Fruit fly (Drosophila melanogaster) whole organism, adult: ENCODE results near the gene CG2604.

Experiments
- Clk ChIP-seq: fragments of 200-800 bp; sonication (Bioruptor generic); optimal IDR thresholded peaks from 2 replicates; lab custom pipeline; 2017; ENCODE audit warnings: missing biosample characterization, missing genetic modification characterization
- Hr96 ChIP-seq: fragments of 200-800 bp; sonication (Bioruptor generic); optimal IDR thresholded peaks from 2 replicates; lab custom pipeline; 2016; ENCODE audit warnings: missing biosample characterization, missing genetic modification characterization
- Mnt ChIP-seq: fragments of 200-800 bp; sonication (Bioruptor generic); optimal IDR thresholded peaks from 2 replicates; lab custom pipeline; 2016; ENCODE audit warnings: missing biosample characterization, mild to moderate bottlenecking, missing genetic modification characterization
- cic ChIP-seq: fragments of 200-800 bp; sonication (Bioruptor generic); optimal IDR thresholded peaks from 2 replicates; lab custom pipeline; 2017; ENCODE audit warnings: missing biosample characterization, mild to moderate bottlenecking, missing genetic modification characterization, moderate library complexity
- kay ChIP-seq: fragments of 200-800 bp; sonication (Bioruptor generic); peaks from one replicate; lab custom pipeline; 2016; ENCODE audit warnings: missing biosample characterization, missing genetic modification characterization, borderline replicate concordance
- ovo ChIP-seq: fragments of 200-800 bp; sonication (Bioruptor generic); optimal IDR thresholded peaks from 2 replicates; lab custom pipeline; 2016; ENCODE audit warnings: missing biosample characterization, missing genetic modification characterization
- tj ChIP-seq: fragments of 200-800 bp; sonication (Bioruptor generic); optimal IDR thresholded peaks from 3 replicates; lab custom pipeline; 2017; ENCODE audit warnings: missing biosample characterization, mild to moderate bottlenecking, missing genetic modification characterization, moderate library complexity
- toe ChIP-seq: fragments of 200-800 bp; sonication (Bioruptor generic); optimal IDR thresholded peaks from 2 replicates; lab custom pipeline; 2016; ENCODE audit warnings: missing biosample characterization, missing genetic modification characterization

DNA sequence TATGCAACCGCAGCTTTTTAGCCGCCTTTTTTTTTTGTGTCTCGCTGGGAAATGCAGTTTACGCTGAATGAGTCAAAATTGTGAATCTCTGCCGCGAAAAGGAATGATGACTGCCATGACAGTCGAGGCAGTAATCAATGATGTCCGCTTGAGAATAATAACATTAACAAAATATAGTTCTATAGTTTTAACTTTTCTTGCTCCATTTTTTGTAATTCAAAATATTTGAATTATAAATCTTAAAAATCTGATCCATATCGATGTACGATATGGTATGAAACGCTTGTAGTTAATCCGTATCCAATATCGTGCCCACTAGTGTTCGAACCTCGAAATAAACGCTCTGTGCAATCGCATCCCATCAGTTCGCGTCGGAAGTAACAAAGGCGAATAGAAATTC lies 35.4 kb downstream of the CG2604 start:
- TF ChIP-seq kay (GFP tag; lab: Kevin White, UChicago) (peak; percentile 34), tj (GFP tag; lab: Kevin White, UChicago) (no peak), ovo (no peak), Clk (GFP tag; lab: Kevin White, UChicago) (no peak), cic (no peak), Hr96 (GFP tag; lab: Kevin White, UChicago) (no peak), toe (GFP tag; lab: Kevin White, UChicago) (no peak), Mnt (GFP tag; lab: Kevin White, UChicago) (no peak)
